Worm (Caenorhabditis elegans) whole organism, midembryonic: Measurements from ENCODE around the gene C23G10.10.

ENCODE experiments used
- T22C8.4 ChIP-seq: fragments of 200-800 bp; sonication (Bioruptor generic); IDR thresholded peaks from 2 replicates; pipeline ENCODE4 v1.3.6; 2022; ENCODE audit warnings: missing genetic modification characterization, missing compliant biosample characterization
- cog-1 ChIP-seq: sonication (generic microtip); optimal IDR thresholded peaks from 2 replicates; lab custom pipeline; 2016; ENCODE audit warnings: missing genetic modification characterization, missing compliant biosample characterization
- flt-1 ChIP-seq: fragments of 200-800 bp; sonication (Bioruptor generic); IDR thresholded peaks from 2 replicates; pipeline ENCODE4 v1.3.6; 2022; ENCODE audit warnings: missing genetic modification characterization, missing compliant biosample characterization
- klf-2 ChIP-seq: fragments of 200-800 bp; sonication (Bioruptor generic); conservative IDR thresholded peaks from 2 replicates; pipeline ENCODE4 v1.3.6; 2022; ENCODE audit warnings: missing genetic modification reagents, missing genetic modification characterization, missing compliant biosample characterization
- med-1 ChIP-seq: sonication (generic microtip); optimal IDR thresholded peaks from 2 replicates; lab custom pipeline; 2017; ENCODE audit warnings: missing genetic modification characterization, mild to moderate bottlenecking, missing compliant biosample characterization, antibody characterized with exemption, missing genetic modification reagents; ENCODE audit not compliant: insufficient read depth
- ref-1 ChIP-seq: fragments of 200-800 bp; sonication (Bioruptor generic); conservative IDR thresholded peaks from 2 replicates; pipeline ENCODE4 v1.3.6; 2022; ENCODE audit warnings: missing genetic modification reagents, missing genetic modification characterization, missing compliant biosample characterization
- tab-1 ChIP-seq: fragments of 200-800 bp; sonication (Bioruptor generic); IDR thresholded peaks from 2 replicates; pipeline ENCODE4 v1.3.6; 2022; ENCODE audit warnings: missing genetic modification characterization, missing compliant biosample characterization
- ztf-23 ChIP-seq: fragments of 200-800 bp; sonication (Bioruptor generic); IDR thresholded peaks from 2 replicates; pipeline ENCODE4 v1.3.6; 2022; ENCODE audit warnings: missing genetic modification reagents, missing genetic modification characterization, missing compliant biosample characterization
- ztf-29 ChIP-seq: fragments of 200-800 bp; sonication (Bioruptor generic); IDR thresholded peaks from 2 replicates; pipeline ENCODE4 v1.3.6; 2022; ENCODE audit warnings: missing genetic modification reagents, missing genetic modification characterization, missing compliant biosample characterization

The C23G10.10 gene

DNA sequence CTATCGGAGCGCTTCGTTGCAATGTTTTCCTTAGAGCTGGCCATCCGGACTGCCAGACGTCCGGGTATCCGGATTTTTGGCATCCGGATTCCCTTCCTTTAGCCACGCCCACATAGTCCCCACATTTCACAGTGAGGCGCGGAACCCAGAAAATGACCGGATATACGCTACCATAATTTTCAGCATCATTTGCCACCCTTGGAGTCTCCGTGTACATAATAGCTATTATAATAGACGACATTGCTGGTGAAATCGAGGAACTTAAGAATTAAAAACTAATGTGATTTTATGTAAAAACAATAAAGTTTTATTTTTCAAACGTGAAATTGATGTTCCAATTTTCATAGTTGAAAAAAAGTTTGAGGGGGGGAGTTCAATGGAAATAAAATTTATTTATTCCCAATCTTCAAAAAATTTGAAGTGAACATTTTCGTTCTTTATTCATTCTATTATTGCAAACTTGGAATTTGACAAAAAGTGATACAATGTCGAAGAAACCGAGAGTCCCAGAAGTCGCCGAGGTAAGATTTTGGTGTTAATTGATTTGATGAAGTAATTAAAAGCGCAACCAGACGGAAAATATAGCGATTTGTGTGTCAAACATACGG, 3.5 kb downstream of the C23G10.10 start:
- TF ChIP-seq ref-1 (GFP tag; lab: Robert Waterston, UW) = no peak
- no peak for TF ChIP-seq klf-2 (GFP tag; lab: Robert Waterston, UW)
- no peak for TF ChIP-seq ztf-23 (GFP tag; lab: Robert Waterston, UW)

DNA sequence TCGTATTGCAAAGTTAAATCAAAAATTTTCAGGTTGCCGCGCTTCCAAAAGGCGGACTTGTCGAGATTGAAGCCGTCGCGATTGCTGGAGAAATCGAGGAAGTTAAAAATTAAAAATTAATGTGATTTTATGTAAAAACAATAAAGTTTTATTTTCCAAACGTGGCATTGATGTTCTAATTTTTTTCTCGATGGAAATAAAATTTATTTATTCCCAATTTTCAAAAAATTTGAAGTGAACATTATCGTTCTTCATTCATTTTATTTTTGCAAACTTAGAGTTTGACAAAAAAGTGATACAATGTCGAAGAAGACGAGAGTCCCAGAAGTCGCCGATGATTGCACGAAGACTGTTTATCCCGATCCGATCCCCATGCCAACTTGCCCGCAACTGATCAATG, 4.8 kb downstream of the C23G10.10 start, which contains the start of gene C23G10.1:
TSS of gene C23G10.1 (plus strand) at position 301 of the 400 bp plus-strand sequence.
- no peak for TF ChIP-seq ztf-29
- TF ChIP-seq ztf-23 (GFP tag; lab: Robert Waterston, UW) = no peak
- TF ChIP-seq cog-1 (tag; lab: Kevin White, UChicago) = no peak
- no peak for TF ChIP-seq flt-1 (GFP tag; lab: Robert Waterston, UW)
- no peak for TF ChIP-seq T22C8.4 (GFP tag; lab: Robert Waterston, UW)
- TF ChIP-seq tab-1 (GFP tag; lab: Robert Waterston, UW) = no peak
- TF ChIP-seq klf-2 (GFP tag; lab: Robert Waterston, UW) = no peak
- TF ChIP-seq med-1 (GFP tag; lab: Kevin White, UChicago) = no peak

DNA sequence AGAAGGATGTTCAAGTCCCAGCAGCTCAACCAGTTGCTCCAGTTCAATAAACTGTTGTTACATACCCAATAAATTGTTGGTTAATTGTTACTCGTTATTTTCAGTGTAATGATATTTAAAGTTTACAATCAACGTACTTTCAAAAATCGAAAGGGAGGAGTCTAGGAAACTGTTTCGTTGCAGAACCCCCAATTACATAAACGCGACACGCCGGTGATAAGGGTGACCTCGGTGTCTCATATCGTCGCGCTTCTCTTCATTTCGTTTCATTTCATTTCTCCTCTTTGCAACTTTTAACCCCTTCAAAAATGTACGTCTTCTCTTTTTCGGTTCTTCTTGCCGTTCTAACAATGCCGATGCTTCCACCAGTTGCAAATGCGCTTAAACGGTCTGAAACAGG, 5.9 kb downstream of the C23G10.10 start, which contains the start of gene C23G10.2:
TSS of gene C23G10.2 (plus strand) at position 184 of the 400 bp plus-strand sequence.
- no peak for TF ChIP-seq tab-1 (GFP tag; lab: Robert Waterston, UW)
- TF ChIP-seq flt-1 (GFP tag; lab: Robert Waterston, UW) = no peak
- TF ChIP-seq ref-1 (GFP tag; lab: Robert Waterston, UW) = no peak
- no peak for TF ChIP-seq ztf-23 (GFP tag; lab: Robert Waterston, UW)
- TF ChIP-seq ztf-29 = no peak
- no peak for TF ChIP-seq med-1 (GFP tag; lab: Kevin White, UChicago)
- no peak for TF ChIP-seq cog-1 (tag; lab: Kevin White, UChicago)
- TF ChIP-seq T22C8.4 (GFP tag; lab: Robert Waterston, UW) = no peak
- TF ChIP-seq klf-2 (GFP tag; lab: Robert Waterston, UW) = no peak

DNA sequence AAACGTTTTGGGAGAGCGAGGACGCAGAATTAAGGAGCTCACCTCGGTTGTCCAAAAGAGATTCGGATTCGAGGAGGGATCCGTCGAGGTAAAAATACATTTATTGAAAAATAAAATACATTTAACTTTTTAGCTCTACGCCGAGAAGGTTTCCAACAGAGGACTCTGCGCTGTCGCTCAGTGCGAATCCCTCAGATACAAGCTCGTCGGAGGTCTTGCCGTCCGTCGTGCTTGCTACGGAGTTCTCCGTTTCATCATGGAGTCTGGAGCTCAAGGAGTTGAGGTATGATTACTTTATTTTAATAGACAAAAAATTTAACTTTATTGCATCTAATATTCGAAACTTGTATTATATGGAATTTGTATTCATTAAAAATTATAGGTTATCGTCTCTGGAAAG, 6.8 kb downstream of the C23G10.10 start:
- TF ChIP-seq ztf-23 (GFP tag; lab: Robert Waterston, UW) = no peak
- TF ChIP-seq med-1 (GFP tag; lab: Kevin White, UChicago) = no peak
- TF ChIP-seq tab-1 (GFP tag; lab: Robert Waterston, UW) = no peak
- no peak for TF ChIP-seq ref-1 (GFP tag; lab: Robert Waterston, UW)
- TF ChIP-seq T22C8.4 (GFP tag; lab: Robert Waterston, UW) = no peak
- TF ChIP-seq klf-2 (GFP tag; lab: Robert Waterston, UW) = no peak
- TF ChIP-seq ztf-29 = no peak
- TF ChIP-seq cog-1 (tag; lab: Kevin White, UChicago) = no peak
- TF ChIP-seq flt-1 (GFP tag; lab: Robert Waterston, UW) = no peak

DNA sequence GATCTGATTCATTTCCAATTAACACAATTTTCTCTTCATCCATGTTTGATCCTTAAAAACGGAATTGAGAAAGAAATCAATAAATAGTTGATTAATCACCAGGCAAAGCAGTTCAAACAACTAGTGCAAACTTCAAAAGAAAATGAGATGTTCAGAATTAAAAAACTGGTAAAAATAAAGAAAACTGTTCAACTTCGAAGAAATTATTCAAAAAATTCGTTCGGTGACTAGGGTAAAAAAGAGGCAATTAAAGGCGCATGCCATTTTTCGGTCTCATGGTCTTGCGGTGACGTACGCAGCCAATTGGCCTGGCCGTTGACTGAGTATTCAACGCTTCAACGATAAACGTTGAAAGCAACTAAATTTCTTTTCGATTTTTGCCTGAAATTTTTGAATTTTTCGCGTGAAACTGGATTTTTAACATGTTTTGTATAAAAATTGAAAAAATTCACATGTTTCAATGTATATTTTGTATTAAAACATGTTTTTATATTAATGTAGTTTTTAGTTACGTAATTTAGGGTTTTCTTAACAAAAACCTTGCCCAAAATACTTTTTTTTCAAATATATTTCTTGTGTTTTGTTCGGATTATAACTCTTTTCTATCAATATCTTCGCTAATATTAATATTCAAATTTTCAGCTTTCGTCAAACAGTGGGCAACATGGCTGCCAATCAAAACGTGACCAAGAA, 7.5 kb downstream of the C23G10.10 start, which contains the start of the genes sna-3 and rps-3:
TSS of gene sna-3 (minus strand) at position 51 of the 693 bp plus-strand sequence.
TSS of gene rps-3 (plus strand) at position 643 of the 693 bp plus-strand sequence.
- TF ChIP-seq ztf-23 (GFP tag; lab: Robert Waterston, UW) = no peak
- no peak for TF ChIP-seq ref-1 (GFP tag; lab: Robert Waterston, UW)
- no peak for TF ChIP-seq flt-1 (GFP tag; lab: Robert Waterston, UW)
- TF ChIP-seq cog-1 (tag; lab: Kevin White, UChicago) = no peak
- no peak for TF ChIP-seq T22C8.4 (GFP tag; lab: Robert Waterston, UW)
- TF ChIP-seq med-1 (GFP tag; lab: Kevin White, UChicago) = no peak
- TF ChIP-seq klf-2 (GFP tag; lab: Robert Waterston, UW) = no peak
- TF ChIP-seq tab-1 (GFP tag; lab: Robert Waterston, UW) = no peak
- TF ChIP-seq ztf-29 = no peak

DNA sequence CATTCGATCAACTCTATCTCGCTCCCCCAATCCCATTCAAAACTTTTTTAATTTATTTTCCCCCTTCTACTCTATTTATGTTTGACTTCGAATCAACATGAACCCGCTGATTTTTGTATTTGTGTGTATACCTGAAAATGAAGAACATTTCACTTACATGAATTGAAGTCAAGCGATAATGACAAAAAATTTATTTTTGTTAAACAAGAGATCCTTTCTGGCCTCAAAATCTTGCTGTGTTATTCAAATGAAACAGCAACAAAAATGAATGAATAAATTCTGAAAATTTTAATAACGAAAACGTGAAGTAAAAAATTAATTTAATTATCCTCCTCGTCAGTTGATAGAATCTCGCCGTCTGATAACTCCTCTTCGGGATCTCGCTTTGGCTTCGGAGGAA, 11.4 kb downstream of the C23G10.10 start:
- no peak for TF ChIP-seq T22C8.4 (GFP tag; lab: Robert Waterston, UW)
- no peak for TF ChIP-seq ztf-29

DNA sequence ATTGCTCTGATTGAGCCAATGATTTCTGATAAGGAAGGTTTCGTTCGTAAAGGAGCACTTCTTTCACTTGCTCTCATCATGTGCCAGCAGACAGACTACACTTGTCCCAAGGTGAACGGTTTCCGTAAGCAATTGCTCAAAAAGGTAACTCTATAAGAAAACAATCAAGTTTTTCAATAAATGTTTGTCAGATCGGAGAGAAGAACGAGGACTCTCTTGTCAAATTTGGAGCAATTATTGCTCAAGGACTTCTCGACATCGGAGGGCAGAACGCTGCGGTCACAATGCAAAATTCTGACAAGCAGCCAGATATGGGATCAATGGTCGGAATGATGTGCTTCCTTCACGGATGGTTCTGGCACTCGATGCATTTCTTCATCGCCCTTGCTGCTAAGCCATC, 12.5 kb downstream of the C23G10.10 start:
- TF ChIP-seq ztf-23 (GFP tag; lab: Robert Waterston, UW) (no peak), T22C8.4 (GFP tag; lab: Robert Waterston, UW) (no peak), flt-1 (GFP tag; lab: Robert Waterston, UW) (no peak), ref-1 (GFP tag; lab: Robert Waterston, UW) (no peak), med-1 (GFP tag; lab: Kevin White, UChicago) (no peak), tab-1 (GFP tag; lab: Robert Waterston, UW) (no peak)

DNA sequence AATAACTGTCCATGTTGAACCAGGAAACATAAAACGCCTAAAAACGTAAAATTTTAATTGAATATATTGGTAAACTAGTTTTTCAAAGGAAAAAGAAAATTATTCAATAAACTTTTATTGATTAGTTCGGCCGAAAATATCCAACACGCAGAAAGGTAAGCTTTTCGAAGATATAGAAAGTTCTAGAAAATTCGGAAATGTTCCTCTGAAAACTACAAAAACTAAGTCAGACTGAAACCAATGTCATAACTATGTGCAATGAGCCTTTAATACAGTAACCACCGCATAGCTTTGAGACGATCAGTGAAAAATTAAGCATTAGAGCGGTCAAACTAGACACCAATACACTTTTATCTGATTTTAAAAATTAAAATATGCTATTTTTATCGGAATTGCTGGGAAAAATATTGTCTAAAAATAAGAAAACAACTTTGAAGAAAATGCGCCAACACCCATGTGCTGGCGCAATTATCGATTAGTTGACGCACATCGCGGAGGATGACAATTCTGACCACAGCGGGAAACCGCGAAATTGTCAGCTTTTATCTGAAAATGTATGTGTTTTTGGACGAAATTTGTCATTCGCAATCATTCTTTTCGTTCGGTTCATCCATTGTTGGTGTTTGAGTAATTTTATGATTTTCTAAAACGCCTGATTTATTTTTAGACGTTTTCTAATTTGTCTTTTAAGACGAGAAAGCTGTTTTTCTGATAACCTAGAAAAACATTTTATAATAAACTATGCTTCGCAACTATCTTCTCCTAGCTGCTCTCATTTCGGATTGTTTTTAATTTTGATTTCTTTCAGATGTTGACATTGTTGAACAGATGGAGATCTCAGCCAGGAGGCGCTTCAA, 15.2 kb downstream of the C23G10.10 start, which contains the start of the genes C23G10.7 and rpn-2:
TSS of gene C23G10.7 (minus strand) at position 37 of the 857 bp plus-strand sequence.
TSS of gene rpn-2 (plus strand) at position 807 of the 857 bp plus-strand sequence.
- TF ChIP-seq flt-1 (GFP tag; lab: Robert Waterston, UW) (no peak), cog-1 (tag; lab: Kevin White, UChicago) (no peak), ztf-23 (GFP tag; lab: Robert Waterston, UW) (peak; percentile 74), klf-2 (GFP tag; lab: Robert Waterston, UW) (no peak), ref-1 (GFP tag; lab: Robert Waterston, UW) (no peak), med-1 (GFP tag; lab: Kevin White, UChicago) (no peak), ztf-29 (no peak), tab-1 (GFP tag; lab: Robert Waterston, UW) (no peak), T22C8.4 (GFP tag; lab: Robert Waterston, UW) (peak; percentile 76)
